Fruit fly (Drosophila melanogaster) Kc167 (cell line): Measurements from ENCODE around the gene CG15147.

Source experiments
- Myc ChIP-seq: fragments of >200 bp; optimal IDR thresholded peaks from 2 replicates; lab custom pipeline; 2017; ENCODE audit warnings: missing external identifiers
- Sin3A ChIP-seq: fragments of >200 bp; optimal IDR thresholded peaks from 2 replicates; lab custom pipeline; 2018; ENCODE audit warnings: missing external identifiers
- h ChIP-seq: fragments of >200 bp; optimal IDR thresholded peaks from 3 replicates; lab custom pipeline; 2018; ENCODE audit warnings: missing external identifiers
- insv ChIP-seq: fragments of >200 bp; optimal IDR thresholded peaks from 3 replicates; lab custom pipeline; 2018; ENCODE audit warnings: missing external identifiers
- psq ChIP-seq: fragments of >200 bp; optimal IDR thresholded peaks from 2 replicates; lab custom pipeline; 2017; ENCODE audit warnings: missing external identifiers
- ttk ChIP-seq: sonication (Bioruptor generic); optimal IDR thresholded peaks from 2 replicates; lab custom pipeline; 2017; ENCODE audit warnings: missing external identifiers

DNA sequence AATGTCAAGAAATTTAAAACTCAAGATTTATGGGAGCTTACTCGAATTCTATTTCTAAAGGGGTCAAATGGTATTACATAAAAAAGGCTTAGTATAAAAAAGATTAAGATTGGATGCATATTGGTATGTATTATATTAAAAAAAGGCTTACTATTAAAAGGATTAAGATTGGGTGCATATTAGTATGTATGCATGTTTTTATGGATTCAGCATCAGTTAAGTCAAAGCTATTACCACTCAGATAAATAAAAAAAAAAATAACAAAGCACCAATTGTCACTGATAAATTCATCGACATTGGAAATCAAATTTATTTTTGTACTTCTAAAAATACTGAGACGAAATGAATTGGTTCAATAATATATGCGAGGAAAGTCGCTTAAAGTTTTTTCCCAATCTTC, 1.4 kb upstream of the CG15147 start, which contains the start of gene CG43054:
- TF ChIP-seq psq (lab: Kevin White, UChicago): no peak
- TF ChIP-seq h (lab: Kevin White, UChicago): no peak
- TF ChIP-seq Myc (lab: Kevin White, UChicago): no peak
- TF ChIP-seq insv: no peak
- no peak for TF ChIP-seq Sin3A
- TF ChIP-seq ttk: no peak
